Fruit fly (Drosophila melanogaster) whole organism, embryonic: ENCODE measurements around the gene CG33098.

Experiments used
- Aef1 ChIP-seq: fragments of 200-800 bp; sonication (Bioruptor generic); IDR thresholded peaks from 3 replicates; pipeline ENCODE4 v1.3.6; 2022; ENCODE audit warnings: missing biosample characterization, missing genetic modification characterization
- Bgb ChIP-seq: fragments of 200-800 bp; sonication (Bioruptor generic); IDR thresholded peaks from 2 replicates; pipeline ENCODE4 v1.3.6; 2022; ENCODE audit warnings: missing biosample characterization, missing genetic modification characterization; ENCODE audit not compliant: partially characterized antibody
- CG10431 ChIP-seq: fragments of 200-800 bp; sonication (Bioruptor generic); optimal IDR thresholded peaks from 3 replicates; lab custom pipeline; 2018; ENCODE audit warnings: missing biosample characterization, mild to moderate bottlenecking, missing genetic modification characterization
- CG17385 ChIP-seq: fragments of 200-800 bp; sonication (Bioruptor generic); optimal IDR thresholded peaks from 3 replicates; lab custom pipeline; 2018; ENCODE audit warnings: missing biosample characterization, mild to moderate bottlenecking, missing genetic modification characterization
- CG17802 ChIP-seq: fragments of 200-800 bp; sonication (Bioruptor generic); optimal IDR thresholded peaks from 2 replicates; lab custom pipeline; 2018; ENCODE audit warnings: missing biosample characterization, mild to moderate bottlenecking, missing genetic modification characterization, moderate library complexity
- CG1792 ChIP-seq: fragments of 200-800 bp; sonication (Bioruptor generic); optimal IDR thresholded peaks from 2 replicates; lab custom pipeline; 2016; ENCODE audit warnings: missing biosample characterization, missing genetic modification characterization
- CG6791 ChIP-seq: fragments of 200-800 bp; sonication (Bioruptor generic); IDR thresholded peaks from 3 replicates; pipeline ENCODE4 v1.3.6; 2022; ENCODE audit warnings: missing biosample characterization, missing genetic modification characterization; ENCODE audit not compliant: partially characterized antibody
- CG9609 ChIP-seq: fragments of 200-800 bp; sonication (Bioruptor generic); optimal IDR thresholded peaks from 3 replicates; lab custom pipeline; 2016; ENCODE audit warnings: missing biosample characterization, missing genetic modification characterization
- Dek ChIP-seq: fragments of 200-800 bp; sonication (Bioruptor generic); optimal IDR thresholded peaks from 3 replicates; lab custom pipeline; 2019; ENCODE audit warnings: missing biosample characterization, mild to moderate bottlenecking, missing genetic modification characterization, moderate library complexity
- Dip3 ChIP-seq: fragments of 200-800 bp; sonication (Bioruptor generic); optimal IDR thresholded peaks from 3 replicates; lab custom pipeline; 2016; ENCODE audit warnings: missing biosample characterization, missing genetic modification characterization
- Dref ChIP-seq: fragments of 200-800 bp; sonication (Bioruptor generic); IDR thresholded peaks from 2 replicates; pipeline ENCODE4 v1.3.6; 2022; ENCODE audit warnings: missing biosample characterization, missing genetic modification characterization
- E2f2 ChIP-seq: fragments of 200-800 bp; sonication (Bioruptor generic); IDR thresholded peaks from 2 replicates; pipeline ENCODE4 v1.3.6; 2022; ENCODE audit warnings: missing biosample characterization, missing genetic modification characterization
- Fer2 ChIP-seq: fragments of 200-800 bp; sonication (Bioruptor generic); optimal IDR thresholded peaks from 2 replicates; lab custom pipeline; 2018; ENCODE audit warnings: missing biosample characterization, mild to moderate bottlenecking, missing genetic modification characterization, moderate library complexity
- HmgZ ChIP-seq: fragments of 200-800 bp; sonication (Bioruptor generic); optimal IDR thresholded peaks from 2 replicates; lab custom pipeline; 2018; ENCODE audit warnings: missing biosample characterization, mild to moderate bottlenecking, missing genetic modification characterization
- Hr3 ChIP-seq: fragments of 200-800 bp; sonication (Bioruptor generic); optimal IDR thresholded peaks from 3 replicates; lab custom pipeline; 2016; ENCODE audit warnings: missing biosample characterization, missing genetic modification characterization
- MBD-R2 ChIP-seq: fragments of 200-800 bp; sonication (Bioruptor generic); IDR thresholded peaks from 2 replicates; pipeline ENCODE4 v1.3.6; 2022; ENCODE audit warnings: missing biosample characterization, missing genetic modification characterization
- NC2β ChIP-seq: fragments of 200-800 bp; sonication (Bioruptor generic); optimal IDR thresholded peaks from 2 replicates; lab custom pipeline; 2016; ENCODE audit warnings: missing biosample characterization, missing genetic modification characterization
- Side ChIP-seq: fragments of 200-800 bp; sonication (Bioruptor generic); optimal IDR thresholded peaks from 2 replicates; lab custom pipeline; 2016; ENCODE audit warnings: missing biosample characterization, missing genetic modification characterization
- Sry-β ChIP-seq: fragments of 200-800 bp; sonication (Bioruptor generic); optimal IDR thresholded peaks from 2 replicates; lab custom pipeline; 2018; ENCODE audit warnings: missing biosample characterization, mild to moderate bottlenecking, missing genetic modification characterization, moderate library complexity
- YL-1 ChIP-seq: fragments of 200-800 bp; sonication (Bioruptor generic); optimal IDR thresholded peaks from 3 replicates; lab custom pipeline; 2017; ENCODE audit warnings: missing biosample characterization, mild to moderate bottlenecking, missing genetic modification characterization
- amos ChIP-seq: fragments of 200-800 bp; sonication (Bioruptor generic); IDR thresholded peaks from 2 replicates; pipeline ENCODE4 v1.3.6; 2022; ENCODE audit warnings: missing biosample characterization, missing genetic modification characterization; ENCODE audit not compliant: partially characterized antibody
- bigmax ChIP-seq: fragments of 200-800 bp; sonication (Bioruptor generic); optimal IDR thresholded peaks from 2 replicates; lab custom pipeline; 2018; ENCODE audit warnings: missing biosample characterization, mild to moderate bottlenecking, missing genetic modification characterization
- crc ChIP-seq: fragments of 200-800 bp; sonication (Bioruptor generic); optimal IDR thresholded peaks from 2 replicates; lab custom pipeline; 2016; ENCODE audit warnings: missing biosample characterization, missing genetic modification characterization
- croc ChIP-seq: fragments of 200-800 bp; sonication (Bioruptor generic); conservative IDR thresholded peaks from 3 replicates; pipeline ENCODE4 v1.3.6; 2022; ENCODE audit warnings: missing biosample characterization, missing genetic modification characterization
- crp ChIP-seq, 2 experiments: fragments of 200-800 bp; sonication (Bioruptor generic); optimal IDR thresholded peaks; 2 replicates in 1 of 2; 3 replicates in 1 of 2; lab custom pipeline; 2017; ENCODE audit warnings: missing biosample characterization in 2 of 2, missing genetic modification characterization in 2 of 2, mild to moderate bottlenecking in 1 of 2, moderate library complexity in 1 of 2
- dysf ChIP-seq: fragments of 200-800 bp; sonication (Bioruptor generic); IDR thresholded peaks from 3 replicates; pipeline ENCODE4 v1.3.6; 2022; ENCODE audit warnings: missing biosample characterization, missing genetic modification characterization
- nau ChIP-seq: fragments of 200-800 bp; sonication (Bioruptor generic); optimal IDR thresholded peaks from 3 replicates; lab custom pipeline; 2017; ENCODE audit warnings: missing biosample characterization, mild to moderate bottlenecking, missing genetic modification characterization, missing genetic modification reagents
- odd ChIP-seq: fragments of 200-800 bp; sonication (Bioruptor generic); optimal IDR thresholded peaks from 2 replicates; lab custom pipeline; 2017; ENCODE audit warnings: missing biosample characterization, mild to moderate bottlenecking, missing genetic modification characterization
- peb ChIP-seq: fragments of 200-800 bp; sonication (Bioruptor generic); IDR thresholded peaks from 2 replicates; pipeline ENCODE4 v1.3.6; 2022; ENCODE audit warnings: missing biosample characterization, missing genetic modification characterization
- pho ChIP-seq: fragments of 200-800 bp; sonication (Bioruptor generic); optimal IDR thresholded peaks from 2 replicates; lab custom pipeline; 2016; ENCODE audit warnings: missing biosample characterization, missing genetic modification characterization
- phol ChIP-seq: fragments of 200-800 bp; sonication (Bioruptor generic); optimal IDR thresholded peaks from 3 replicates; lab custom pipeline; 2018; ENCODE audit warnings: missing biosample characterization, mild to moderate bottlenecking, missing genetic modification characterization, moderate library complexity
- pita ChIP-seq: fragments of 200-800 bp; sonication (Bioruptor generic); optimal IDR thresholded peaks from 2 replicates; lab custom pipeline; 2017; ENCODE audit warnings: missing biosample characterization, mild to moderate bottlenecking, missing genetic modification characterization
- zen ChIP-seq: fragments of 200-800 bp; sonication (Bioruptor generic); optimal IDR thresholded peaks from 3 replicates; lab custom pipeline; 2018; ENCODE audit warnings: missing biosample characterization, mild to moderate bottlenecking, missing genetic modification characterization, moderate library complexity

Gene CG33098

DNA sequence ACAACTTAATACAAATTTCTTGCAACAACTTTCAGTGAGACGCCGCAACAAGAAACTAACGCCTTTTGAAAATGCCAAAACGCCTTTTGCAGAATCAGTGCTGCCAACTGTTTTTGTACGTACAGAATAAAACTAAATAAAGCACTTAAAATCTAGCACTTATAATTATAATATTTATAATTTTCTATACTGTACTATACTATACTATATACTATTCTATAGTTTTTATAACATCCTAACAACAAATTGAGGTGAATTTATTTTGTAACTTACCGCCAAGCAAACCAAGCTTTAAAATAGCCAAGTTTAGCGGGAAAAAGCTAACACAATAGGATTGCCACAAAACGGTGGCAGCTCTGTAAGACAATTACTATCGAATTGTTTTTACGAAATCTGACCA lies 46.8 kb downstream of the CG33098 start, which contains the start of the genes Aos1 and Srlp (continued):
- no peak for TF ChIP-seq crc (GFP tag; lab: Kevin White, UChicago)
- no peak for TF ChIP-seq crp (GFP tag; optimal IDR thresholded peaks at IDR 0.05; lab: Kevin White, UChicago)
- peak; percentile 51 for TF ChIP-seq HmgZ (tag; lab: Kevin White, UChicago)
- TF ChIP-seq CG10431 (GFP tag; lab: Kevin White, UChicago): no peak
- peak; percentile 69 for TF ChIP-seq MBD-R2
- no peak for TF ChIP-seq Aef1 (GFP tag; lab: Robert Waterston, UW)
- peak; percentile 66 for TF ChIP-seq Hr3 (GFP tag; lab: Kevin White, UChicago)
- TF ChIP-seq CG1792 (GFP tag; lab: Kevin White, UChicago): no peak
- TF ChIP-seq Fer2 (tag; lab: Kevin White, UChicago): peak; percentile 34
- TF ChIP-seq Bgb (GFP tag; lab: Robert Waterston, UW): no peak
- no peak for TF ChIP-seq Side
- TF ChIP-seq peb (GFP tag; lab: Robert Waterston, UW): no peak
- no peak for TF ChIP-seq Dref
- TF ChIP-seq bigmax (GFP tag; lab: Kevin White, UChicago): no peak
- no peak for TF ChIP-seq croc (GFP tag; lab: Robert Waterston, UW)
- TF ChIP-seq odd (GFP tag; lab: Kevin White, UChicago): no peak
- peak; percentile 12; the same call in 1 of the 2 replicates for TF ChIP-seq amos (GFP tag; lab: Robert Waterston, UW)

DNA sequence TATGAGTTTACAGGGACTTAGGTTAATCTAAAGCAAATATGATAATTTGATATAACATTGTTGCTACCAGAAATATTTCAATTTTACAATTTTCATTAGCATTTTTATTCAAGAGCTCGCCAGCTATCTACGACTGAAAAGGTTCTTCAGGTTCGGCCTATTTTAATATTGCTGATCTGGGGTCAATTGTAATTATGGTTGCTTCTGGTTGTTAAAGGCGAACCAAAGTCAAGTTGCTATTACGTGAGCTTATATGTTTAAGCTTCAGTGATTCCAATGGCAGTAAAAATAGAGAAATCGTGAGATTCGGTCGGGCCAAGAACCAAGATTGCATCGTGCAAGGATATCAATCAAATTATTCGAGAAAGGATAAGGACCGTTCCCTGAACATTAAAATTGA lies 49.0 kb downstream of the CG33098 start, which contains the start of gene Desat2:
Gene Desat2, plus strand, starts transcription at position 301 of the 400 bp plus-strand sequence.
- TF ChIP-seq nau (GFP tag; lab: Kevin White, UChicago) (no peak), E2f2 (no peak), NC2β (GFP tag; lab: Kevin White, UChicago) (no peak), Dek (tag; lab: Kevin White, UChicago) (no peak), Dip3 (GFP tag; lab: Kevin White, UChicago) (no peak), Sry-β (GFP tag; lab: Kevin White, UChicago) (no peak), zen (tag; lab: Kevin White, UChicago) (no peak), Aef1 (GFP tag; lab: Robert Waterston, UW) (no peak), pita (GFP tag; lab: Kevin White, UChicago) (no peak), CG6791 (GFP tag; lab: Robert Waterston, UW) (no peak), CG17385 (GFP tag; lab: Kevin White, UChicago) (no peak), pho (GFP tag; lab: Kevin White, UChicago) (no peak), CG17802 (tag; lab: Kevin White, UChicago) (no peak), dysf (GFP tag; lab: Robert Waterston, UW) (no peak), CG9609 (GFP tag; lab: Kevin White, UChicago) (no peak), MBD-R2 (no peak), YL-1 (GFP tag; lab: Kevin White, UChicago) (no peak), phol (tag; lab: Kevin White, UChicago) (no peak)
